Fruit fly (Drosophila melanogaster): Measurements from ENCODE around the gene PIG-P.

DNA sequence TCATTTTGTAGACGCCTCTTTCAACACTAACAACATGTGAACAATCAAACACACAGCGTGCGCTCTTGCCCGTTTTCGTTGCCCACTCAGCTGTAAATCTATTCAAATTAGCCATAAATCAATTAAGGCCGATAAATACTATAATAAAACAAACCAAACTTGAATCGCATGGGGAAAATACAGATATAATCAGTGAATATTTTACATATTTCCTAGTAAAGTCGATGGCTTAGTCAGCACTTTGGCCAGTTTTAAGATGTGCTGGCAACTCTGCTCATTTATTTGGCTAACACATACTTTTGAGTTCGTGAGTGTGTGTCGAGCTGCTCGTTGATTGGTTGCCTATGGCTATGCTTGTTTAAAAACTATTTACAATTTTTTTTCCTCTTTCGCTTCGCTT lies 41.2 kb upstream of the PIG-P start:
- no peak for TF ChIP-seq CG32264 (GFP tag; optimal IDR thresholded peaks at IDR 0.05)
- TF ChIP-seq CG9705 (GFP tag; optimal IDR thresholded peaks at IDR 0.05) = no peak
- no peak for TF ChIP-seq Hr83 (GFP tag; optimal IDR thresholded peaks at IDR 0.05; ENCODE audit: poor library complexity, severe bottlenecking)
- no peak for TF ChIP-seq Dfd (GFP tag; optimal IDR thresholded peaks at IDR 0.05)
- TF ChIP-seq OdsH (GFP tag; optimal IDR thresholded peaks at IDR 0.05) = no peak
- no peak for TF ChIP-seq Abd-B (GFP tag; optimal IDR thresholded peaks at IDR 0.05)
- no peak for TF ChIP-seq dl (GFP tag; optimal IDR thresholded peaks at IDR 0.05; ENCODE audit: insufficient read depth in 1 of 2, partially characterized antibody in 2 of 2)
- TF ChIP-seq ey (GFP tag; optimal IDR thresholded peaks at IDR 0.05) = peak; percentile 55

All from whole organism, wandering third instar larva.